Worm (Caenorhabditis elegans) whole organism, late embryonic: ENCODE data around the gene glb-15.

Experiments
- dve-1 ChIP-seq: sonication (generic microtip); optimal IDR thresholded peaks from 2 replicates; lab custom pipeline; 2017; ENCODE audit warnings: antibody characterized with exemption, mild to moderate bottlenecking, missing genetic modification characterization, missing compliant biosample characterization
- hlh-30 ChIP-seq: sonication (generic microtip); optimal IDR thresholded peaks from 2 replicates; lab custom pipeline; 2017; ENCODE audit warnings: antibody characterized with exemption, missing genetic modification characterization, missing compliant biosample characterization; ENCODE audit not compliant: insufficient read depth
- nhr-11 ChIP-seq: fragments of 150-350 bp; optimal IDR thresholded peaks from 2 replicates; lab custom pipeline; 2014; ENCODE audit warnings: missing biosample characterization, missing genetic modification characterization
- pax-1 ChIP-seq: fragments of 150-350 bp; optimal IDR thresholded peaks from 2 replicates; lab custom pipeline; 2014; ENCODE audit warnings: missing biosample characterization, missing genetic modification characterization
- rnt-1 ChIP-seq: sonication (generic microtip); optimal IDR thresholded peaks from 2 replicates; lab custom pipeline; 2016; ENCODE audit warnings: missing genetic modification characterization, missing compliant biosample characterization
- sox-4 ChIP-seq: sonication (generic microtip); optimal IDR thresholded peaks from 2 replicates; lab custom pipeline; 2017; ENCODE audit warnings: mild to moderate bottlenecking, missing genetic modification characterization, inconsistent platforms, missing compliant biosample characterization
- unc-55 ChIP-seq: sonication (generic microtip); optimal IDR thresholded peaks from 2 replicates; lab custom pipeline; 2017; ENCODE audit warnings: missing biosample characterization, missing genetic modification reagents, missing genetic modification characterization

DNA sequence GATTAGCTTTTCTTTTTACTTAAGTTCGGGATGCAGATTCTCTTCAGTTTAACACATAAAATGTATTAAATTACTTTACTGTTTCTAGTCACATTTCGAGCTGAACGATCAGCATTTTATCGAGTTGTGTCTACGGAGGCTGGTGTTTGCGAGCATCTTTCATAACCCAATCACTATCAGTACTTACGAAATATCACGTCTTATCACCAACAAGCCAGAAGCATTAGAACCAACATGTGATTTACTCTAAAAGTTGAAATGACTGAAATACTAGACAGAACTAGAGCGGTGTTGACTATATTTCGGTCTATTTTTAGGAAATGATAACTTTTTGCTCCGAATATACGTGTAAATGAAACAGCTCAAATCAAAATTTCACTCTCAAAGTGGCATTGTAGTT is 30.4 kb upstream of the glb-15 start:
- TF ChIP-seq dve-1 (tag; lab: Kevin White, UChicago) = no peak
- no peak for TF ChIP-seq rnt-1 (tag; lab: Kevin White, UChicago)
- TF ChIP-seq hlh-30 (tag; lab: Kevin White, UChicago) = no peak
- no peak for TF ChIP-seq nhr-11 (tag; lab: Kevin White, UChicago)
- TF ChIP-seq pax-1 (tag; lab: Kevin White, UChicago) = no peak
- no peak for TF ChIP-seq sox-4 (tag; lab: Kevin White, UChicago)
- TF ChIP-seq unc-55 (GFP tag; lab: Kevin White, UChicago) = no peak
